Worm (Caenorhabditis elegans) whole organism, L1 larva: Measurements from ENCODE around the gene srlf-27.

ENCODE experiments used
- F16B12.6 ChIP-seq: fragments of 150-350 bp; optimal IDR thresholded peaks from 2 replicates; lab custom pipeline; 2014; ENCODE audit warnings: missing biosample characterization, missing genetic modification characterization
- aha-1 ChIP-seq: fragments of 150-350 bp; optimal IDR thresholded peaks from 2 replicates; lab custom pipeline; 2014; ENCODE audit warnings: missing biosample characterization, missing genetic modification characterization
- alr-1 ChIP-seq: fragments of 200-800 bp; sonication (Bioruptor generic); optimal IDR thresholded peaks from 2 replicates; lab custom pipeline; 2018; ENCODE audit warnings: borderline replicate concordance, mild to moderate bottlenecking, missing genetic modification characterization, missing compliant biosample characterization
- aly-2 ChIP-seq: fragments of 150-350 bp; optimal IDR thresholded peaks from 2 replicates; lab custom pipeline; 2014; ENCODE audit warnings: missing biosample characterization, missing genetic modification characterization
- ceh-63 ChIP-seq: fragments of 200-800 bp; sonication (Bioruptor generic); optimal IDR thresholded peaks from 2 replicates; lab custom pipeline; 2018; ENCODE audit warnings: mild to moderate bottlenecking, missing genetic modification characterization, missing compliant biosample characterization
- ceh-8 ChIP-seq: fragments of 200-800 bp; sonication (Bioruptor generic); optimal IDR thresholded peaks from 2 replicates; lab custom pipeline; 2018; ENCODE audit warnings: mild to moderate bottlenecking, missing genetic modification characterization, moderate library complexity, missing compliant biosample characterization
- ces-1 ChIP-seq: fragments of 150-350 bp; optimal IDR thresholded peaks from 2 replicates; lab custom pipeline; 2014; ENCODE audit warnings: missing biosample characterization, missing genetic modification reagents, missing genetic modification characterization
- dpl-1 ChIP-seq, 3 experiments: fragments of 150-350 bp in 2 of 3; sonication (generic microtip) in 1 of 3; optimal IDR thresholded peaks; 2 replicates each; lab custom pipeline; 2014 to 2017; ENCODE audit warnings: missing biosample characterization in 3 of 3, missing genetic modification characterization in 3 of 3, missing genetic modification reagents in 3 of 3
- efl-1 ChIP-seq, 4 experiments: fragments of 150-350 bp; optimal IDR thresholded peaks in 3 of 4; peaks in 1 of 4; 1 replicate in 1 of 4; 2 replicates in 3 of 4; lab custom pipeline; 2014; ENCODE audit warnings: missing biosample characterization in 2 of 4, missing genetic modification characterization in 2 of 4, missing genetic modification reagents in 2 of 4
- egl-13 ChIP-seq: sonication (generic microtip); optimal IDR thresholded peaks from 2 replicates; lab custom pipeline; 2016; ENCODE audit warnings: missing genotype, missing genetic modification reagents, missing genetic modification characterization, missing compliant biosample characterization
- elt-2 ChIP-seq: sonication (generic microtip); optimal IDR thresholded peaks from 2 replicates; lab custom pipeline; 2016; ENCODE audit warnings: missing genetic modification characterization, mild to moderate bottlenecking, inconsistent platforms, missing compliant biosample characterization, missing genetic modification reagents
- elt-3 ChIP-seq, 6 experiments: fragments of 150-350 bp in 1 of 6; sonication (generic microtip); optimal IDR thresholded peaks; 2 replicates each; lab custom pipeline; 2017 to 2018; ENCODE audit warnings: missing biosample characterization in 6 of 6, missing genetic modification characterization in 6 of 6, inconsistent platforms in 1 of 6
- ets-5 ChIP-seq: fragments of 200-800 bp; sonication (Bioruptor generic); IDR thresholded peaks from 2 replicates; pipeline ENCODE4 v1.3.6; 2022; ENCODE audit warnings: missing genetic modification characterization, missing compliant biosample characterization
- fkh-8 ChIP-seq: sonication (generic microtip); optimal IDR thresholded peaks from 2 replicates; lab custom pipeline; 2016; ENCODE audit warnings: mild to moderate bottlenecking, missing genetic modification characterization, missing compliant biosample characterization
- fos-1 ChIP-seq: fragments of 150-350 bp; optimal IDR thresholded peaks from 2 replicates; lab custom pipeline; 2014; ENCODE audit warnings: missing biosample characterization, missing genetic modification characterization
- hlh-17 ChIP-seq: fragments of 200-800 bp; sonication (Bioruptor generic); optimal IDR thresholded peaks from 2 replicates; lab custom pipeline; 2018; ENCODE audit warnings: missing genetic modification characterization, mild to moderate bottlenecking, missing compliant biosample characterization, moderate library complexity, borderline replicate concordance
- hpl-2 ChIP-seq: fragments of 150-350 bp; optimal IDR thresholded peaks from 2 replicates; lab custom pipeline; 2014; ENCODE audit warnings: missing biosample characterization, missing genetic modification reagents, missing genetic modification characterization
- irx-1 ChIP-seq: sonication (generic microtip); optimal IDR thresholded peaks from 2 replicates; lab custom pipeline; 2016; ENCODE audit warnings: missing genetic modification characterization, missing compliant biosample characterization
- jun-1 ChIP-seq: fragments of 150-350 bp; optimal IDR thresholded peaks from 2 replicates; lab custom pipeline; 2014; ENCODE audit warnings: missing biosample characterization, missing genetic modification reagents, missing genetic modification characterization
- lin-13 ChIP-seq: fragments of 150-350 bp; optimal IDR thresholded peaks from 2 replicates; lab custom pipeline; 2014; ENCODE audit warnings: missing biosample characterization, missing genetic modification reagents, missing genetic modification characterization
- lin-14 ChIP-seq: fragments of 200-800 bp; sonication (Bioruptor generic); optimal IDR thresholded peaks from 2 replicates; lab custom pipeline; 2018; ENCODE audit warnings: mild to moderate bottlenecking, missing genetic modification characterization, moderate library complexity, missing compliant biosample characterization
- lin-35 ChIP-seq, 2 experiments: fragments of 150-350 bp; optimal IDR thresholded peaks; 2 replicates each; lab custom pipeline; 2014; ENCODE audit warnings: missing biosample characterization in 2 of 2, missing genetic modification characterization in 2 of 2, missing genetic modification reagents in 2 of 2
- lir-3 ChIP-seq: sonication (generic microtip); optimal IDR thresholded peaks from 2 replicates; lab custom pipeline; 2016; ENCODE audit warnings: mild to moderate bottlenecking, missing genetic modification characterization, moderate library complexity, missing compliant biosample characterization; ENCODE audit not compliant: poor library complexity
- mdl-1 ChIP-seq, 2 experiments: fragments of 150-350 bp; optimal IDR thresholded peaks; 2 replicates each; lab custom pipeline; 2014 to 2017; ENCODE audit warnings: missing biosample characterization in 2 of 2, missing genetic modification characterization in 2 of 2, inconsistent platforms in 1 of 2
- mef-2 ChIP-seq: fragments of 150-350 bp; optimal IDR thresholded peaks from 2 replicates; lab custom pipeline; 2014; ENCODE audit warnings: missing biosample characterization, missing genetic modification characterization
- nhr-12 ChIP-seq: sonication (generic microtip); optimal IDR thresholded peaks from 2 replicates; lab custom pipeline; 2017; ENCODE audit warnings: missing biosample characterization, missing genetic modification characterization
- nhr-20 ChIP-seq: sonication (generic microtip); optimal IDR thresholded peaks from 2 replicates; lab custom pipeline; 2016; ENCODE audit warnings: mild to moderate bottlenecking, missing genetic modification characterization, missing compliant biosample characterization
- nhr-28 ChIP-seq: fragments of 150-350 bp; optimal IDR thresholded peaks from 2 replicates; lab custom pipeline; 2014; ENCODE audit warnings: missing biosample characterization, missing genetic modification characterization
- nhr-47 ChIP-seq: sonication (generic microtip); optimal IDR thresholded peaks from 2 replicates; lab custom pipeline; 2016; ENCODE audit warnings: mild to moderate bottlenecking, missing genetic modification characterization, moderate library complexity, missing compliant biosample characterization
- nhr-71 ChIP-seq: sonication (generic microtip); optimal IDR thresholded peaks from 2 replicates; lab custom pipeline; 2016; ENCODE audit warnings: mild to moderate bottlenecking, missing genetic modification characterization, moderate library complexity, missing compliant biosample characterization
- nhr-85 ChIP-seq: sonication (generic microtip); peaks from one replicate; lab custom pipeline; 2016; ENCODE audit warnings: missing genetic modification characterization, inconsistent platforms, missing compliant biosample characterization
- nhr-90 ChIP-seq: sonication (generic microtip); optimal IDR thresholded peaks from 2 replicates; lab custom pipeline; 2016; ENCODE audit warnings: mild to moderate bottlenecking, missing genetic modification characterization, missing compliant biosample characterization; ENCODE audit not compliant: poor library complexity
- rnt-1 ChIP-seq: sonication (generic microtip); optimal IDR thresholded peaks from 2 replicates; lab custom pipeline; 2016; ENCODE audit warnings: mild to moderate bottlenecking, missing genetic modification characterization, moderate library complexity, missing compliant biosample characterization
- skn-1 ChIP-seq: fragments of 150-350 bp; optimal IDR thresholded peaks from 2 replicates; lab custom pipeline; 2014; ENCODE audit warnings: missing biosample characterization, missing genetic modification characterization
- snpc-4 ChIP-seq: fragments of 150-350 bp; optimal IDR thresholded peaks from 2 replicates; lab custom pipeline; 2014; ENCODE audit warnings: missing biosample characterization, missing genetic modification characterization
- snu-23 ChIP-seq: sonication (generic microtip); optimal IDR thresholded peaks from 2 replicates; lab custom pipeline; 2016; ENCODE audit warnings: missing genetic modification characterization, missing compliant biosample characterization
- sox-4 ChIP-seq: sonication (generic microtip); optimal IDR thresholded peaks from 2 replicates; lab custom pipeline; 2016; ENCODE audit warnings: missing genetic modification characterization, missing compliant biosample characterization
- swsn-7 ChIP-seq: sonication (generic microtip); optimal IDR thresholded peaks from 2 replicates; lab custom pipeline; 2016; ENCODE audit warnings: missing genetic modification characterization, missing compliant biosample characterization
- tbx-2 ChIP-seq: sonication (generic microtip); optimal IDR thresholded peaks from 2 replicates; lab custom pipeline; 2016; ENCODE audit warnings: missing genetic modification characterization, missing compliant biosample characterization
- tlp-1 ChIP-seq: fragments of 150-350 bp; optimal IDR thresholded peaks from 2 replicates; lab custom pipeline; 2014; ENCODE audit warnings: missing biosample characterization, missing genetic modification characterization
- unc-130 ChIP-seq: fragments of 150-350 bp; optimal IDR thresholded peaks from 2 replicates; lab custom pipeline; 2017; ENCODE audit warnings: missing biosample characterization, missing genetic modification characterization, inconsistent platforms
- unc-62 ChIP-seq: fragments of 150-350 bp; optimal IDR thresholded peaks from 2 replicates; lab custom pipeline; 2014; ENCODE audit warnings: missing biosample characterization, missing genetic modification reagents, missing genetic modification characterization
- unc-86 ChIP-seq: sonication (generic microtip); optimal IDR thresholded peaks from 2 replicates; lab custom pipeline; 2016; ENCODE audit warnings: missing genetic modification characterization, missing compliant biosample characterization
- zip-4 ChIP-seq: fragments of 200-800 bp; sonication (Bioruptor generic); optimal IDR thresholded peaks from 2 replicates; lab custom pipeline; 2018; ENCODE audit warnings: mild to moderate bottlenecking, missing genetic modification characterization, moderate library complexity, missing compliant biosample characterization
- ztf-11 ChIP-seq, 2 experiments: sonication (generic microtip); optimal IDR thresholded peaks; 2 replicates each; lab custom pipeline; 2016 to 2017; ENCODE audit warnings: missing genetic modification characterization in 2 of 2, missing biosample characterization in 1 of 2, missing compliant biosample characterization in 1 of 2

Gene srlf-27

DNA sequence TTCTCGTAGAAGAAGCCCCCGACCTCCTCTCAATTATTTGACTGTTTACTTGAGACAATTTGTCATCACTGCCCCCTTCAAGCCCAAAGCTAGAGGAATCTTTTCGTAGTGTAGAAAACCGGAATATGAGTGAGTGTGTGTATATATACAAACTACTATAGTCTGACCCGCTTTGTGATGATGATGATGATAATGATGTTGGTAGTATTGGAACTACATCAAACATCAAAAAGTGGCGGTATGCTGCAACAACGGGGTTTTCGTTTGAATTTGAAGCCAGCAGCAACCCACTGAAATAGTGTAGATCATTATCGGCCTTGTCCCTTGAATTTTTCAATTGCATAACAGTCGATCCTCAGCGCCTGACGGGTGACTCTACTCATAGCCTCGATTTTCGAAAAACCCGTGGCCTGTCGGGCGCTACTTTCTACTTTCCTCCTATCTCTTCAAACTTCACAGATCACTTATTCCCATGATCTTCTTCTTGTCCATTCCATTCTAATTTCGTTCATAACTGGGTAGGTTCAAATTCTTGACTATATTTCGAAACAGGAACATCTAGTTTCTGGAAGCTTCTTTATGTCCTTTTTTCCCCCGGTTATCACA lies 25.5 kb upstream of the srlf-27 start:
- TF ChIP-seq lin-14 (GFP tag; lab: Kevin White, UChicago) (peak; percentile 29), aha-1 (tag; lab: Kevin White, UChicago) (peak; percentile 6), rnt-1 (tag; lab: Kevin White, UChicago) (peak; percentile 52), snpc-4 (tag; lab: Kevin White, UChicago) (peak; percentile 95), egl-13 (tag; lab: Kevin White, UChicago) (no peak), elt-3 (tag; optimal IDR thresholded peaks at IDR 0.05; lab: Kevin White, UChicago) (peak in 3 of 6 experiments; percentile 14 to 71 (median 39)), swsn-7 (peak; percentile 15), dpl-1 (GFP tag; optimal IDR thresholded peaks at IDR 0.05; lab: Kevin White, UChicago) (peak in 1 of 3 experiments; percentile 9), mdl-1 (tag; optimal IDR thresholded peaks at IDR 0.05; lab: Kevin White, UChicago) (peak in 1 of 2 experiments; percentile 2), efl-1 (optimal IDR thresholded peaks at IDR 0.05; lab: Kevin White, UChicago) (no peak), efl-1 (GFP tag; optimal IDR thresholded peaks at IDR 0.05 in 1 of 2; lab: Kevin White, UChicago) (peak in 1 of 2 experiments; percentile 28), nhr-71 (tag; lab: Kevin White, UChicago) (peak; percentile 34), lin-35 (GFP tag; optimal IDR thresholded peaks at IDR 0.05; lab: Kevin White, UChicago) (peak; percentile 1 to 26), fkh-8 (tag; lab: Kevin White, UChicago) (no peak), irx-1 (tag; lab: Kevin White, UChicago) (no peak), lir-3 (no peak), nhr-85 (peak; percentile 83), lin-13 (GFP tag; lab: Kevin White, UChicago) (peak; percentile 41), nhr-20 (tag; lab: Kevin White, UChicago) (peak; percentile 81), snu-23 (GFP tag; lab: Kevin White, UChicago) (peak; percentile 53), zip-4 (GFP tag; lab: Kevin White, UChicago) (no peak), ztf-11 (tag; optimal IDR thresholded peaks at IDR 0.05; lab: Kevin White, UChicago) (no peak)

DNA sequence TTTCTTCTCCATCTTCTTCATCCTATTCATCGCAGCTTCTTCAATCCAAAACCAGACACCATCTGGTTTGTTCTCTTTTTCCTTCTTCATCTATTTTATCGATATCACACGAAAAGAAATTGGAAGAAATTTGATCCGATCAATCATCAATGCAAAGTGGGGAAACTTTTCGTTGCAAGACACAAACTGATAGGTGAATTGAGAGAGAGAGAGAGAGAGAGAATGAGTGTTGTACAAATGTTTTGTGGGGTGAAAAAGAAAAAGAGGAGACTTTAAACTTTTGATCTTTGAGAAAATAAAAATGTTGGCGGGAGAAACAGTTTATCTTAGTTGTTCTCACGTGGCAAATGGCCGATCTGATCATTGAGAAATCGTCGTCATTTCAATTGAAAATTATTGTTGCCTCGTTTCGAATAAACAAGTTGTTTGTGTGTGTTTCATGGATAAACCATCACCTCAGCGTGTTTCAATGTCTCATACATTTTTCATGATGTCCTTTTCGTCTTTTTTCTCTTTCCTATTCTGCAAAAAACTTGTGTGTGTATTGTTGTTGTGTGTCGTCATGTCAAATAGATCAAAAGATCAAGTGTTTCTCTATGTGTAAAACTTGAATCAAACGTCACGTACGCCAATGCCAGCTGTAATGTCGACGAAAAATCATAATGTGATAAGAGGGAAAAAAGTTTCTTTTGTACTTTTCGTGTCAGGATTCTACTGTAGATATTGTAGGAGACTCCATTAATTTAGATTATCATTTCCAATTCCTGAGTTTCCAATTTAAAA lies 24.8 kb upstream of the srlf-27 start:
- TF ChIP-seq ets-5 (GFP tag; lab: Robert Waterston, UW) (no peak), unc-86 (tag; lab: Kevin White, UChicago) (peak; percentile 9), ceh-8 (GFP tag; lab: Kevin White, UChicago) (no peak), fos-1 (tag; lab: Kevin White, UChicago) (peak; percentile 27), mdl-1 (tag; optimal IDR thresholded peaks at IDR 0.05; lab: Kevin White, UChicago) (peak in 1 of 2 experiments; percentile 46), dpl-1 (GFP tag; optimal IDR thresholded peaks at IDR 0.05; lab: Kevin White, UChicago) (peak in 2 of 3 experiments; percentile 29 to 44), nhr-71 (tag; lab: Kevin White, UChicago) (peak; percentile 92), lin-13 (GFP tag; lab: Kevin White, UChicago) (no peak), hlh-17 (GFP tag; lab: Kevin White, UChicago) (no peak), tlp-1 (tag; lab: Kevin White, UChicago) (no peak), mef-2 (tag; lab: Kevin White, UChicago) (no peak), jun-1 (tag; lab: Kevin White, UChicago) (peak; percentile 31), swsn-7 (no peak), nhr-47 (tag; lab: Kevin White, UChicago) (peak; percentile 53), nhr-85 (peak; percentile 97), ces-1 (GFP tag; lab: Kevin White, UChicago) (no peak), aha-1 (tag; lab: Kevin White, UChicago) (no peak), lin-14 (GFP tag; lab: Kevin White, UChicago) (peak; percentile 82), unc-62 (no peak), elt-3 (tag; optimal IDR thresholded peaks at IDR 0.05; lab: Kevin White, UChicago) (peak in 5 of 6 experiments; percentile 2 to 82 (median 67)), tbx-2 (tag; lab: Kevin White, UChicago) (peak; percentile 46), sox-4 (no peak), elt-2 (tag; lab: Kevin White, UChicago) (peak; percentile 30), zip-4 (GFP tag; lab: Kevin White, UChicago) (no peak), unc-130 (tag; lab: Kevin White, UChicago) (no peak), rnt-1 (tag; lab: Kevin White, UChicago) (peak; percentile 55), F16B12.6 (tag; lab: Kevin White, UChicago) (no peak), alr-1 (tag; lab: Kevin White, UChicago) (no peak), ceh-63 (GFP tag; lab: Kevin White, UChicago) (no peak), aly-2 (tag; lab: Kevin White, UChicago) (no peak), nhr-12 (tag; lab: Kevin White, UChicago) (no peak), nhr-28 (tag; lab: Kevin White, UChicago) (no peak), hpl-2 (GFP tag; lab: Kevin White, UChicago) (no peak), nhr-90 (peak; percentile 73), skn-1 (tag; lab: Kevin White, UChicago) (no peak)
